Worm (Caenorhabditis elegans): Measurements from ENCODE around the gene K08F4.12.

DNA sequence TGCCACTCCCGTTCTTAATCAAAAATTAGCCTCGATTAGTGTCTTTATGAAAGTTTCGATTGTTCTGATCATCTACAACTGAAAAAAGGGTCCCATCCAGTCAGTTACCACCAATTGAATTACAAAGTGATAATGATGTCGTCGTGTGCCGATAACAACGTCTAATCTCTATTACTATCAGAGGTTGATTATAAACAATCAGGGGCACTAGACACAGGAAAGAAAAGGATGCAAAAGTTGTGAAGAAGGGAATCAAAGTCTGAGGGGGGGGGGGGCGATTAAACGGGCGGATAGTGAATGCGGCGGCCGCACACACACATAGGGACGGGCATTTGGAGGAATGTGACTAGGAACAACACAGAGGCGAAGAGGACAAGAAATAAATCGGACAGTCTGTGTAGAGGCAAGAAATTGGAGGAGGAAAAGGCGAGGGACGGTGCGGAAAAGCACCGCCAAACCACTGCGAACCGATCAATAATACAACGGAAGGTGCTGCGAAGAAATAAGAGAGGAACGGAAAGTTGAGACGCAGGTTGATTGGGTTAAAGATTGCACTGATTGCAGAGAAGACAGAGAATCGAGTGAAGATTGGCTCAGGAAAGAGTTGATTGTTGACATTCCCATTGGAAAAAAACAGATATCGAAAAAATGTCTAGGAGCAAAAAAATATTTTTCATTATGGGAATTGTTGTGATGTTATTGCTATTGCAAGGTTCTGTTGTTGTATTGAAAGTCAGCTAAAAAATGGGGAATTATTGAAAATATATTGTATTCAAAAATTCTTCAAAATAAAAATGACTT, 37.2 kb downstream of the K08F4.12 start:
- peak; percentile 45 for TF ChIP-seq B0310.2 (tag; optimal IDR thresholded peaks at IDR 0.05)
- TF ChIP-seq scrt-1 (GFP tag; IDR thresholded peaks at IDR 0.05) = no peak
- no peak for TF ChIP-seq flt-1 (GFP tag; IDR thresholded peaks at IDR 0.05)
- TF ChIP-seq hnd-1 (tag; optimal IDR thresholded peaks at IDR 0.05) = no peak

All from whole organism, early embryonic.